Worm (Caenorhabditis elegans) whole organism, late embryonic: Measurements from ENCODE around the gene glrx-22.

Source experiments
- C08G9.2 ChIP-seq: sonication (generic microtip); optimal IDR thresholded peaks from 2 replicates; lab custom pipeline; 2016; ENCODE audit warnings: mild to moderate bottlenecking, missing genetic modification characterization, moderate library complexity, missing compliant biosample characterization
- F13H6.1 ChIP-seq: sonication (generic microtip); optimal IDR thresholded peaks from 2 replicates; lab custom pipeline; 2016; ENCODE audit warnings: missing genetic modification characterization, missing compliant biosample characterization
- ama-1 ChIP-seq: fragments of 150-350 bp; optimal IDR thresholded peaks from 2 replicates; lab custom pipeline; 2014
- ceh-24 ChIP-seq: sonication (generic microtip); optimal IDR thresholded peaks from 2 replicates; lab custom pipeline; 2016; ENCODE audit warnings: mild to moderate bottlenecking, missing genetic modification characterization, missing compliant biosample characterization
- ceh-48 ChIP-seq: sonication (generic microtip); optimal IDR thresholded peaks from 2 replicates; lab custom pipeline; 2016; ENCODE audit warnings: missing genetic modification characterization, inconsistent platforms, missing compliant biosample characterization
- dmd-4 ChIP-seq: sonication (generic microtip); optimal IDR thresholded peaks from 2 replicates; lab custom pipeline; 2016; ENCODE audit warnings: borderline replicate concordance, missing genetic modification characterization, missing compliant biosample characterization
- dve-1 ChIP-seq: sonication (generic microtip); optimal IDR thresholded peaks from 2 replicates; lab custom pipeline; 2017; ENCODE audit warnings: antibody characterized with exemption, mild to moderate bottlenecking, missing genetic modification characterization, missing compliant biosample characterization
- eyg-1 ChIP-seq: sonication (generic microtip); optimal IDR thresholded peaks from 2 replicates; lab custom pipeline; 2016; ENCODE audit warnings: missing genotype, missing genetic modification characterization, missing compliant biosample characterization
- nhr-232 ChIP-seq: sonication (generic microtip); optimal IDR thresholded peaks from 2 replicates; lab custom pipeline; 2016; ENCODE audit warnings: missing genetic modification characterization, missing compliant biosample characterization
- sox-2 ChIP-seq: fragments of 200-800 bp; sonication (Bioruptor generic); IDR thresholded peaks from 2 replicates; pipeline ENCODE4 v1.3.6; 2022; ENCODE audit warnings: missing genetic modification reagents, missing genetic modification characterization, missing compliant biosample characterization
- unc-3 ChIP-seq, 2 experiments: fragments of 200-800 bp in 1 of 2; sonication (Bioruptor generic) in 1 of 2; sonication (generic microtip) in 1 of 2; conservative IDR thresholded peaks in 1 of 2; optimal IDR thresholded peaks in 1 of 2; 2 replicates each; pipeline versions ENCODE4 v1.3.6 to Lab custom; 2016 to 2022; ENCODE audit warnings: missing compliant biosample characterization in 2 of 2, missing genetic modification characterization in 2 of 2, missing genetic modification reagents in 1 of 2

DNA sequence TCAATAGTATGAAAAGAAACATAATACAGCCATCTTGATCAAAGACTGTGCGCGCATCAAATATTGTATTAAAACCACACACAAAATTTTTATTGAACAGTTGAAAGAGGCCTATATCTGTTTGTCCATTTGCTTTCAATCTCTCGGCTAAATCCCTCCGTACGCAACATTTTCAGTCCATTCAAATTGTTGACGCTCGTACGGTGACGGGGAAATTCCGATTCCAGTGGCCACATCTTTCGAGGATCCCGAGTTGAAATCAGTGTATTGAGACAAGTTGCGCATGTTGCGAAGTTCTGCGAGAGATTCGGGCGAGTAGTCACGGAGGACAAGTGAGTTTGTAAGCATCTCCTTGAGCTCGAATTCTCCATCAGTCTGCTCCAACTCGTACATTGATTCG is 36.5 kb downstream of the glrx-22 start:
- TF ChIP-seq unc-3 (GFP tag; conservative IDR thresholded peaks at IDR 0.05; lab: Robert Waterston, UW) (no peak), unc-3 (tag; optimal IDR thresholded peaks at IDR 0.05; lab: Kevin White, UChicago) (no peak), eyg-1 (no peak), dmd-4 (no peak), C08G9.2 (tag; lab: Kevin White, UChicago) (no peak), ceh-24 (tag; lab: Kevin White, UChicago) (no peak), ama-1 (lab: Kevin White, UChicago) (no peak), dve-1 (tag; lab: Kevin White, UChicago) (no peak), F13H6.1 (no peak), sox-2 (no peak), nhr-232 (tag; lab: Kevin White, UChicago) (no peak), ceh-48 (no peak)
